Worm (Caenorhabditis elegans) whole organism, L2 larva: ENCODE data around the gene T20B3.1.

ENCODE experiments used
- C34F6.9 ChIP-seq: fragments of 150-350 bp; optimal IDR thresholded peaks from 2 replicates; lab custom pipeline; 2014; ENCODE audit warnings: missing biosample characterization, missing genetic modification characterization
- F13H6.1 ChIP-seq: sonication (generic microtip); optimal IDR thresholded peaks from 2 replicates; lab custom pipeline; 2016; ENCODE audit warnings: missing genetic modification characterization, missing compliant biosample characterization
- Y55F3AM.14 ChIP-seq: fragments of 200-800 bp; sonication (Bioruptor generic); optimal IDR thresholded peaks from 2 replicates; lab custom pipeline; 2018; ENCODE audit warnings: mild to moderate bottlenecking, missing genetic modification characterization, missing compliant biosample characterization
- alr-1 ChIP-seq: fragments of 150-350 bp; optimal IDR thresholded peaks from 2 replicates; lab custom pipeline; 2014; ENCODE audit warnings: missing biosample characterization, missing genetic modification characterization
- blmp-1 ChIP-seq: sonication (generic microtip); optimal IDR thresholded peaks from 2 replicates; lab custom pipeline; 2017; ENCODE audit warnings: missing genetic modification characterization, mild to moderate bottlenecking, missing compliant biosample characterization, antibody characterized with exemption, moderate library complexity; ENCODE audit not compliant: insufficient read depth
- ceh-16 ChIP-seq: fragments of 150-350 bp; optimal IDR thresholded peaks from 2 replicates; lab custom pipeline; 2014; ENCODE audit warnings: missing biosample characterization, missing genetic modification characterization
- ceh-82 ChIP-seq: fragments of 150-350 bp; optimal IDR thresholded peaks from 2 replicates; lab custom pipeline; 2014; ENCODE audit warnings: missing biosample characterization, missing genetic modification characterization
- crh-2 ChIP-seq: sonication (generic microtip); optimal IDR thresholded peaks from 2 replicates; lab custom pipeline; 2017; ENCODE audit warnings: missing biosample characterization, missing genetic modification characterization
- egl-27 ChIP-seq: sonication (generic microtip); optimal IDR thresholded peaks from 3 replicates; lab custom pipeline; 2017; ENCODE audit warnings: missing biosample characterization, missing genetic modification reagents, missing genetic modification characterization
- elt-3 ChIP-seq: sonication (generic microtip); optimal IDR thresholded peaks from 2 replicates; lab custom pipeline; 2017; ENCODE audit warnings: missing biosample characterization, missing genetic modification characterization
- fos-1 ChIP-seq: fragments of 150-350 bp; optimal IDR thresholded peaks from 2 replicates; lab custom pipeline; 2014; ENCODE audit warnings: missing biosample characterization, missing genetic modification characterization
- gmeb-1 ChIP-seq: fragments of 150-350 bp; optimal IDR thresholded peaks from 2 replicates; lab custom pipeline; 2014; ENCODE audit warnings: missing biosample characterization, missing genetic modification characterization
- lin-11 ChIP-seq: fragments of 150-350 bp; sonication (generic microtip); optimal IDR thresholded peaks from 2 replicates; lab custom pipeline; 2014; ENCODE audit warnings: missing biosample characterization, missing genetic modification characterization, inconsistent platforms, mixed read lengths
- lin-39 ChIP-seq: fragments of 150-350 bp; optimal IDR thresholded peaks from 2 replicates; lab custom pipeline; 2014; ENCODE audit warnings: missing biosample characterization, missing genetic modification reagents, missing genetic modification characterization
- lsy-2 ChIP-seq, 2 experiments: fragments of 150-350 bp in 1 of 2; sonication (generic microtip) in 1 of 2; optimal IDR thresholded peaks; 2 replicates each; lab custom pipeline; 2014 to 2017; ENCODE audit warnings: missing biosample characterization in 2 of 2, missing genetic modification characterization in 2 of 2
- mab-5 ChIP-seq: fragments of 150-350 bp; optimal IDR thresholded peaks from 2 replicates; lab custom pipeline; 2014; ENCODE audit warnings: missing biosample characterization, missing genetic modification characterization
- mbf-1 ChIP-seq: sonication (generic microtip); optimal IDR thresholded peaks from 2 replicates; lab custom pipeline; 2017; ENCODE audit warnings: missing biosample characterization, missing genetic modification characterization
- nhr-11 ChIP-seq: fragments of 150-350 bp; optimal IDR thresholded peaks from 2 replicates; lab custom pipeline; 2014; ENCODE audit warnings: missing biosample characterization, missing genetic modification characterization
- nhr-12 ChIP-seq: fragments of 150-350 bp; optimal IDR thresholded peaks from 2 replicates; lab custom pipeline; 2014; ENCODE audit warnings: missing biosample characterization, missing genetic modification characterization
- nhr-129 ChIP-seq: fragments of 150-350 bp; optimal IDR thresholded peaks from 2 replicates; lab custom pipeline; 2014; ENCODE audit warnings: missing biosample characterization, missing genetic modification characterization
- nhr-21 ChIP-seq: fragments of 150-350 bp; optimal IDR thresholded peaks from 2 replicates; lab custom pipeline; 2014; ENCODE audit warnings: missing biosample characterization, missing genetic modification characterization
- nhr-23 ChIP-seq: fragments of 150-350 bp; optimal IDR thresholded peaks from 2 replicates; lab custom pipeline; 2014; ENCODE audit warnings: missing biosample characterization, missing genetic modification reagents, missing genetic modification characterization
- nhr-6 ChIP-seq: fragments of 150-350 bp; optimal IDR thresholded peaks from 2 replicates; lab custom pipeline; 2014; ENCODE audit warnings: missing biosample characterization, missing genetic modification characterization
- peb-1 ChIP-seq: fragments of 150-350 bp; optimal IDR thresholded peaks from 2 replicates; lab custom pipeline; 2014; ENCODE audit warnings: missing biosample characterization, missing genetic modification characterization
- skn-1 ChIP-seq: sonication (generic microtip); optimal IDR thresholded peaks from 2 replicates; lab custom pipeline; 2017; ENCODE audit warnings: missing biosample characterization, missing genetic modification characterization
- sma-9 ChIP-seq, 2 experiments: fragments of 150-350 bp in 1 of 2; sonication (generic microtip) in 1 of 2; optimal IDR thresholded peaks; 2 replicates each; lab custom pipeline; 2014 to 2016; ENCODE audit warnings: missing genetic modification characterization in 2 of 2, mild to moderate bottlenecking in 1 of 2, missing biosample characterization in 1 of 2, missing compliant biosample characterization in 1 of 2, missing genetic modification reagents in 1 of 2, moderate library complexity in 1 of 2
- unc-39 ChIP-seq: fragments of 150-350 bp; optimal IDR thresholded peaks from 2 replicates; lab custom pipeline; 2014; ENCODE audit warnings: missing biosample characterization, missing genetic modification characterization
- unc-55 ChIP-seq: fragments of 150-350 bp; sonication (generic microtip); optimal IDR thresholded peaks from 3 replicates; lab custom pipeline; 2014; ENCODE audit warnings: missing biosample characterization, missing genetic modification reagents, missing genetic modification characterization
- unc-62 ChIP-seq: fragments of 150-350 bp; optimal IDR thresholded peaks from 2 replicates; lab custom pipeline; 2014; ENCODE audit warnings: missing biosample characterization, missing genetic modification reagents, missing genetic modification characterization
- zag-1 ChIP-seq: fragments of 150-350 bp; optimal IDR thresholded peaks from 2 replicates; lab custom pipeline; 2014; ENCODE audit warnings: missing biosample characterization, missing genetic modification characterization
- ztf-1 ChIP-seq: fragments of 200-800 bp; sonication (Bioruptor generic); conservative IDR thresholded peaks from 2 replicates; pipeline ENCODE4 v1.3.6; 2022; ENCODE audit warnings: missing genetic modification characterization, missing compliant biosample characterization
- ztf-4 ChIP-seq: fragments of 150-350 bp; optimal IDR thresholded peaks from 2 replicates; lab custom pipeline; 2014; ENCODE audit warnings: missing biosample characterization, missing genetic modification characterization

The T20B3.1 gene

ce11 chrV:16840961-16841360 is 25.6 kb downstream of the T20B3.1 start, which contains the start of gene clec-40:
clec-40 (minus strand) TSS chrV:16841061.
- TF ChIP-seq nhr-21 (tag; lab: Kevin White, UChicago) (no peak), Y55F3AM.14 (GFP tag; lab: Kevin White, UChicago) (no peak), mbf-1 (tag; lab: Kevin White, UChicago) (no peak), nhr-23 (no peak), elt-3 (tag; lab: Kevin White, UChicago) (no peak), ztf-4 (tag; lab: Kevin White, UChicago) (no peak), unc-39 (tag; lab: Kevin White, UChicago) (no peak), lin-11 (tag; lab: Kevin White, UChicago) (no peak), nhr-6 (tag; lab: Kevin White, UChicago) (no peak), F13H6.1 (tag; lab: Kevin White, UChicago) (no peak), lsy-2 (tag; optimal IDR thresholded peaks at IDR 0.05; lab: Kevin White, UChicago) (no peak), nhr-129 (tag; lab: Kevin White, UChicago) (no peak), crh-2 (tag; lab: Kevin White, UChicago) (no peak), mab-5 (tag; lab: Kevin White, UChicago) (no peak)

ce11 chrV:16842941-16843340 is 27.6 kb downstream of the T20B3.1 start, which contains the start of gene clec-25:
clec-25 (plus strand) TSS chrV:16843241.
- no peak for TF ChIP-seq unc-39 (tag; lab: Kevin White, UChicago)

ce11 chrV:16848498-16848897 is 33.1 kb downstream of the T20B3.1 start, which contains the start of the genes clec-36 and clec-26:
clec-36 (minus strand) TSS chrV:16848598.
clec-26 (plus strand) TSS chrV:16848611.
- TF ChIP-seq Y55F3AM.14 (GFP tag; lab: Kevin White, UChicago): no peak
- TF ChIP-seq nhr-23: no peak
- no peak for TF ChIP-seq nhr-21 (tag; lab: Kevin White, UChicago)
- TF ChIP-seq alr-1 (tag; lab: Kevin White, UChicago): no peak
- TF ChIP-seq nhr-12 (tag; lab: Kevin White, UChicago): no peak
- no peak for TF ChIP-seq F13H6.1 (tag; lab: Kevin White, UChicago)
- TF ChIP-seq blmp-1 (tag; lab: Kevin White, UChicago): no peak
- TF ChIP-seq mab-5 (tag; lab: Kevin White, UChicago): no peak
- TF ChIP-seq sma-9 (GFP tag; optimal IDR thresholded peaks at IDR 0.05; lab: Kevin White, UChicago): no peak
- TF ChIP-seq sma-9 (tag; optimal IDR thresholded peaks at IDR 0.05; lab: Kevin White, UChicago): no peak
- TF ChIP-seq nhr-6 (tag; lab: Kevin White, UChicago): no peak
- no peak for TF ChIP-seq ztf-4 (tag; lab: Kevin White, UChicago)
- no peak for TF ChIP-seq crh-2 (tag; lab: Kevin White, UChicago)
- no peak for TF ChIP-seq nhr-11 (tag; lab: Kevin White, UChicago)
- no peak for TF ChIP-seq peb-1 (tag; lab: Kevin White, UChicago)

- no peak for TF ChIP-seq Y55F3AM.14 (GFP tag; lab: Kevin White, UChicago)
- TF ChIP-seq nhr-11 (tag; lab: Kevin White, UChicago): no peak
- TF ChIP-seq lsy-2 (tag; optimal IDR thresholded peaks at IDR 0.05; lab: Kevin White, UChicago): no peak
- TF ChIP-seq fos-1 (tag; lab: Kevin White, UChicago): no peak
- no peak for TF ChIP-seq nhr-23
- no peak for TF ChIP-seq ztf-4 (tag; lab: Kevin White, UChicago)
- no peak for TF ChIP-seq unc-62
- no peak for TF ChIP-seq egl-27 (tag; lab: Kevin White, UChicago)
- TF ChIP-seq ceh-82: no peak
- TF ChIP-seq unc-55 (GFP tag; lab: Kevin White, UChicago): no peak
- TF ChIP-seq C34F6.9 (tag; lab: Kevin White, UChicago): no peak
- no peak for TF ChIP-seq gmeb-1 (tag; lab: Kevin White, UChicago)
- no peak for TF ChIP-seq ztf-1 (GFP tag; lab: Robert Waterston, UW)
- TF ChIP-seq lin-39 (tag; lab: Kevin White, UChicago): no peak
- TF ChIP-seq skn-1 (tag; lab: Kevin White, UChicago): no peak
- no peak for TF ChIP-seq ceh-16 (tag; lab: Kevin White, UChicago)
- no peak for TF ChIP-seq zag-1 (tag; lab: Kevin White, UChicago)
Measured at ce11 chrV:16852002-16852401, 36.6 kb downstream of the T20B3.1 start, which contains the start of gene clec-37. clec-37 (minus strand) TSS chrV:16852102.
